Worm (Caenorhabditis elegans): ENCODE data around the gene rab-6.2.

rab-6.2 gene

DNA sequence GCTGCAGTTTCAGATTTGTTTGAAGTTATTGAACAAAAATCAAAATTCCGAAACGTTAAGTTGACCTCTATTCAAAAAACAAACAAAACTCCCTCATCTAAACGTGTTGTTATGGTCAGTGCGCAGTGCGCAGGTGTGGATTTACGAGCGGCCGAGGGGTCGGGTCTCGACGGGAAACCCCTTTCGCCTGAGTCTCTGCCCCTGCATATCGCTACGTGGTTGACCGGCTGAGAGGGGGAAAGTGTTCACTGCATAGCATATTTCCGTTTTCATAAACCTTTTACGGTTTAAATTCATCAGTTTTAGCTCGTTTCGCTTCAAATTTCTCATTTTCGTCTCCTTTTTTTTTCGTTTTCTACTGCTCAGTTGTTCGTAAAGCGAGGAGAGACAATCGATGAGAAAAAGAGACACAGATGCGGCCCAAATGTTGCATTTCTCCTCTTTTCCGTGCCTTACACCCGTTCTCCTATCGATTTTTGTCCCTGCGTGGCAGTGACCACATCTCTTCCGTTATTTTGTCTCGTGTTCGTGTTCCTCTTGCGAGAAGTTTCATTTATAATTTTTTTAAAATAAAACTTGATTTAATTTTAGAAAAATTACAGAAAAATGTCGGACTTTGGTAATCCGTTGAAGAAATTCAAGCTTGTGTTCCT is at the start of gene rab-6.2:
Gene rab-6.2 (plus strand): TSS at position 603 of the 653 bp plus-strand sequence.
- TF ChIP-seq blmp-1 (tag; optimal IDR thresholded peaks at IDR 0.05) (peak; percentile 64), nhr-47 (tag; optimal IDR thresholded peaks at IDR 0.05) (no peak), ceh-90 (tag; optimal IDR thresholded peaks at IDR 0.05) (no peak), snu-23 (GFP tag; optimal IDR thresholded peaks at IDR 0.05) (peak; percentile 6), nhr-85 (tag) (peak; percentile 38), lin-14 (GFP tag; optimal IDR thresholded peaks at IDR 0.05) (peak; percentile 61)

ce11 chrX:17176677-17177076 is 45.6 kb upstream of the rab-6.2 start, which contains the start of gene B0302.4:
TSS of gene B0302.4 (minus strand) at chrX:17176777.
- no peak for TF ChIP-seq mdl-1 (tag; optimal IDR thresholded peaks at IDR 0.05)
- TF ChIP-seq xbp-1 (tag; optimal IDR thresholded peaks at IDR 0.05) = no peak
- no peak for TF ChIP-seq snpc-4 (tag; optimal IDR thresholded peaks at IDR 0.05)
- TF ChIP-seq ztf-11 (tag; optimal IDR thresholded peaks at IDR 0.05) = no peak
- no peak for TF ChIP-seq lsy-2 (tag; optimal IDR thresholded peaks at IDR 0.05)
- no peak for TF ChIP-seq ceh-8 (GFP tag; optimal IDR thresholded peaks at IDR 0.05)
- TF ChIP-seq skn-1 (tag; optimal IDR thresholded peaks at IDR 0.05) = no peak
- TF ChIP-seq ces-1 (GFP tag; optimal IDR thresholded peaks at IDR 0.05) = no peak
- TF ChIP-seq unc-130 (tag; optimal IDR thresholded peaks at IDR 0.05) = no peak
- no peak for TF ChIP-seq irx-1 (tag; optimal IDR thresholded peaks at IDR 0.05)
- TF ChIP-seq C16A3.4 (tag; optimal IDR thresholded peaks at IDR 0.05) = no peak
- no peak for TF ChIP-seq nhr-90 (tag; optimal IDR thresholded peaks at IDR 0.05; ENCODE audit: poor library complexity)
- TF ChIP-seq fkh-4 (tag; optimal IDR thresholded peaks at IDR 0.05; ENCODE audit: borderline replicate concordance) = no peak
- no peak for TF ChIP-seq fkh-10 (GFP tag; optimal IDR thresholded peaks at IDR 0.05)
- TF ChIP-seq mef-2 (tag; optimal IDR thresholded peaks at IDR 0.05) = no peak
- no peak for TF ChIP-seq zag-1 (tag; optimal IDR thresholded peaks at IDR 0.05)

- TF ChIP-seq C16A3.4 (tag; optimal IDR thresholded peaks at IDR 0.05) (no peak), egl-13 (tag; optimal IDR thresholded peaks at IDR 0.05) (no peak), nhr-12 (tag; optimal IDR thresholded peaks at IDR 0.05) (no peak), tbx-2 (tag; optimal IDR thresholded peaks at IDR 0.05) (no peak)
Observed at ce11 chrX:17178239-17178638, 44.0 kb upstream of the rab-6.2 start, which contains the start of gene B0302.2. TSS of gene B0302.2 (plus strand) at chrX:17178539.

DNA sequence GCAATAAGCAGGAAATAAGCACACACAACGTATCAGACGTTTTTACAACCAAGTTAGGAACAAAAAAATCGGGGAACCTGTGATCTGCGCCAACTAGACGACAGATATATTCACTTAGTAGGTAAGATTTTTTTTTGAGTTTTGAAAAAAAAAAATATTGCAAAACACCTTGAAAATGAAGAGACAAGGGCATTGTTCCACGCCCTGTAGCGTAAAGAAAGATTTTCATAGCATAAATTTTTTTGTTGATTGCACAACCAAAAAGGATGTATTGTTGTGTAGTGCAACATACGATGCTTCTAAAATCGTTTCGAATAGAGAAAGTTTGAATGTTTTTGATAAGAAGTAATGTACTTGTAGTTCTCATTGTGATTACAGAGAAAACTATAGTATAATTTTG is 42.1 kb upstream of the rab-6.2 start:
- no peak for TF ChIP-seq nhr-20 (tag; optimal IDR thresholded peaks at IDR 0.05)
- TF ChIP-seq nhr-237 (tag; optimal IDR thresholded peaks at IDR 0.05) = no peak
- no peak for TF ChIP-seq nhr-77 (tag; optimal IDR thresholded peaks at IDR 0.05)
- TF ChIP-seq mab-9 (GFP tag; IDR thresholded peaks at IDR 0.05) = no peak
- TF ChIP-seq ets-5 (GFP tag; IDR thresholded peaks at IDR 0.05) = no peak
- TF ChIP-seq efl-1 (optimal IDR thresholded peaks at IDR 0.05) = no peak
- TF ChIP-seq efl-1 (GFP tag; optimal IDR thresholded peaks at IDR 0.05 in 1 of 2) = peak in 1 of 2 experiments; percentile 54
- no peak for TF ChIP-seq tbx-2 (tag; optimal IDR thresholded peaks at IDR 0.05)
- no peak for TF ChIP-seq pqm-1 (tag; optimal IDR thresholded peaks at IDR 0.05)

ce11 chrX:17181220-17181619 is 41.1 kb upstream of the rab-6.2 start:
- TF ChIP-seq sptf-1 (tag; optimal IDR thresholded peaks at IDR 0.05) (no peak), efl-3 (GFP tag; optimal IDR thresholded peaks at IDR 0.05) (no peak), snpc-4 (tag; optimal IDR thresholded peaks at IDR 0.05) (peak; percentile 41), F16B12.6 (tag; optimal IDR thresholded peaks at IDR 0.05) (no peak), aly-2 (tag; optimal IDR thresholded peaks at IDR 0.05) (no peak), lin-35 (GFP tag; optimal IDR thresholded peaks at IDR 0.05) (peak; percentile 32 to 77), nhr-77 (tag; optimal IDR thresholded peaks at IDR 0.05) (peak; percentile 78), mef-2 (tag; optimal IDR thresholded peaks at IDR 0.05) (no peak), snu-23 (GFP tag; optimal IDR thresholded peaks at IDR 0.05) (peak; percentile 86), nhr-71 (tag; optimal IDR thresholded peaks at IDR 0.05) (peak; percentile 75), grh-1 (GFP tag; IDR thresholded peaks at IDR 0.05) (no peak), pag-3 (tag; optimal IDR thresholded peaks at IDR 0.05; ENCODE audit: borderline replicate concordance, insufficient read depth) (peak; percentile 1), nhr-237 (tag; optimal IDR thresholded peaks at IDR 0.05) (peak; percentile 68), elt-3 (tag; optimal IDR thresholded peaks at IDR 0.05) (peak in 2 of 6 experiments; percentile 37 to 49), C16A3.4 (tag; optimal IDR thresholded peaks at IDR 0.05) (peak; percentile 82), hlh-17 (GFP tag; optimal IDR thresholded peaks at IDR 0.05; ENCODE audit: borderline replicate concordance) (no peak), egl-27 (tag; optimal IDR thresholded peaks at IDR 0.05) (no peak), nhr-47 (tag; optimal IDR thresholded peaks at IDR 0.05) (peak; percentile 85), tbx-2 (tag; optimal IDR thresholded peaks at IDR 0.05) (peak; percentile 61), ets-5 (GFP tag; IDR thresholded peaks at IDR 0.05) (no peak)
